Worm (Caenorhabditis elegans) whole organism, midembryonic: ENCODE measurements around the gene pqn-2.

Source experiments
- T22C8.4 ChIP-seq: fragments of 200-800 bp; sonication (Bioruptor generic); IDR thresholded peaks from 2 replicates; pipeline ENCODE4 v1.3.6; 2022; ENCODE audit warnings: missing genetic modification characterization, missing compliant biosample characterization
- cog-1 ChIP-seq: sonication (generic microtip); optimal IDR thresholded peaks from 2 replicates; lab custom pipeline; 2016; ENCODE audit warnings: missing genetic modification characterization, missing compliant biosample characterization
- flt-1 ChIP-seq: fragments of 200-800 bp; sonication (Bioruptor generic); IDR thresholded peaks from 2 replicates; pipeline ENCODE4 v1.3.6; 2022; ENCODE audit warnings: missing genetic modification characterization, missing compliant biosample characterization
- klf-2 ChIP-seq: fragments of 200-800 bp; sonication (Bioruptor generic); conservative IDR thresholded peaks from 2 replicates; pipeline ENCODE4 v1.3.6; 2022; ENCODE audit warnings: missing genetic modification reagents, missing genetic modification characterization, missing compliant biosample characterization
- med-1 ChIP-seq: sonication (generic microtip); optimal IDR thresholded peaks from 2 replicates; lab custom pipeline; 2017; ENCODE audit warnings: missing genetic modification characterization, mild to moderate bottlenecking, missing compliant biosample characterization, antibody characterized with exemption, missing genetic modification reagents; ENCODE audit not compliant: insufficient read depth
- ref-1 ChIP-seq: fragments of 200-800 bp; sonication (Bioruptor generic); conservative IDR thresholded peaks from 2 replicates; pipeline ENCODE4 v1.3.6; 2022; ENCODE audit warnings: missing genetic modification reagents, missing genetic modification characterization, missing compliant biosample characterization
- tab-1 ChIP-seq: fragments of 200-800 bp; sonication (Bioruptor generic); IDR thresholded peaks from 2 replicates; pipeline ENCODE4 v1.3.6; 2022; ENCODE audit warnings: missing genetic modification characterization, missing compliant biosample characterization
- ztf-23 ChIP-seq: fragments of 200-800 bp; sonication (Bioruptor generic); IDR thresholded peaks from 2 replicates; pipeline ENCODE4 v1.3.6; 2022; ENCODE audit warnings: missing genetic modification reagents, missing genetic modification characterization, missing compliant biosample characterization
- ztf-29 ChIP-seq: fragments of 200-800 bp; sonication (Bioruptor generic); IDR thresholded peaks from 2 replicates; pipeline ENCODE4 v1.3.6; 2022; ENCODE audit warnings: missing genetic modification reagents, missing genetic modification characterization, missing compliant biosample characterization

The pqn-2 gene

DNA sequence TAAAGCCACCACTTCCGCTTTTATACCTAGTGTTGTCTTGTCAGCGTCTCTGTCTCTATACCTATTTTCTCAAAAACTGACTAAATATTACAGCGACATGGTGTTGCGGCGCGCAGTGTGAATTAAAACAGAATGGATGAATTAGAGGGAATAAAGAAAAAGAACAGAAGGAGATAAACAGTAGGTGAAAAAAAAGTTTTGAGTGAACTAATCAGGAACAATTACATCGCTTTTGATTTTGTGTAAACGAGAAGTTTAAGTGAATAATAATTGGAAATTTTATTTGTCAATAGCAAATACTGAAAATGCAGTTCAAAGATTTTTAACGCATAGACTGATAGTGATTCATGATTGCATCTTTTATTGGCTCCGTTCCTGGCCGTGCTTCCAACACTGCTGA lies 42.9 kb downstream of the pqn-2 start, which contains the start of gene col-12:
TSS of gene col-12 (minus strand) at position 101 of the 400 bp plus-strand sequence.
- TF ChIP-seq tab-1 (GFP tag; lab: Robert Waterston, UW) = no peak
- no peak for TF ChIP-seq klf-2 (GFP tag; lab: Robert Waterston, UW)
- TF ChIP-seq ref-1 (GFP tag; lab: Robert Waterston, UW) = no peak
- no peak for TF ChIP-seq cog-1 (tag; lab: Kevin White, UChicago)
- no peak for TF ChIP-seq ztf-23
- no peak for TF ChIP-seq med-1 (GFP tag; lab: Kevin White, UChicago)
- no peak for TF ChIP-seq flt-1 (GFP tag; lab: Robert Waterston, UW)
- no peak for TF ChIP-seq ztf-29
- no peak for TF ChIP-seq T22C8.4

DNA sequence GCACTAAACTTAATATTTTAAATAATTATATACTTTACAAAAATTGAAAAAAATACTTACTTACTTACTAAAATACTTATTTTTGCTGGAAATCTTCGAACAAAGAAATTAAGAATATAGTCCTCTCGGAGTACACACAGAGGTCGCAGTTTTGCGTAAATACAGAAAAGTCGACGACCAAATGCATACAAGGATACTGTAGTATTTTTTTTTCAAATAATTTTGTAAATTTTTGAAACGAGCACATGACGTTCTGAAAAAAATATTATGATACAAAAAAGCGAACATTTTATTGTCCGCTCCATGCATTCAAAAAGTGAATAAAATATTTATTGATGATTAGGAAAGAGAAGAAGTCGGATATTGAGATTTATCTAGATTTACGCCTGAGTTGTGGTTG lies 44.0 kb downstream of the pqn-2 start, which contains the start of gene apc-10:
TSS of gene apc-10 (minus strand) at position 101 of the 400 bp plus-strand sequence.
- TF ChIP-seq ref-1 (GFP tag; lab: Robert Waterston, UW) = no peak

DNA sequence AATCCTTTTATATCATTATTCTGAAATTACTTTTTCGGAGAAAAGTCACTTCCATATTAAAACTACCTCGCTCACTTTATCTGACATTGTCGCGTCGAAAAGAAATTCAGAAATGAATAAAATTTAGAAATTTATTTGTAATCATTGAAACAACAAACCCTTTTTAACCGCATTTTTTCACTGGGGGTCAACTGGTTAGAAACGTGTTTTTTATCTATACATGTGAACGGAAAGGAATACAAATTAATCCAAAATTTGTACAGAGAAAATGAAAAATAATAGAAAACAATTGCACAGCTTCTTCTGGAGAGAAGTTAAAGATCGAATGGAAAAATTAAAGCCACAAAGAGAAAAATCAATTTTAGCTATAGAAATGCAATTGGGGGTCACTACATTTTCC lies 46.4 kb downstream of the pqn-2 start, which contains the start of gene tag-314:
TSS of gene tag-314 (minus strand) at position 101 of the 400 bp plus-strand sequence.
- TF ChIP-seq flt-1 (GFP tag; lab: Robert Waterston, UW) (no peak), ref-1 (GFP tag; lab: Robert Waterston, UW) (no peak), ztf-29 (no peak), cog-1 (tag; lab: Kevin White, UChicago) (no peak), tab-1 (GFP tag; lab: Robert Waterston, UW) (no peak), med-1 (GFP tag; lab: Kevin White, UChicago) (no peak), T22C8.4 (no peak), klf-2 (GFP tag; lab: Robert Waterston, UW) (no peak), ztf-23 (no peak)

DNA sequence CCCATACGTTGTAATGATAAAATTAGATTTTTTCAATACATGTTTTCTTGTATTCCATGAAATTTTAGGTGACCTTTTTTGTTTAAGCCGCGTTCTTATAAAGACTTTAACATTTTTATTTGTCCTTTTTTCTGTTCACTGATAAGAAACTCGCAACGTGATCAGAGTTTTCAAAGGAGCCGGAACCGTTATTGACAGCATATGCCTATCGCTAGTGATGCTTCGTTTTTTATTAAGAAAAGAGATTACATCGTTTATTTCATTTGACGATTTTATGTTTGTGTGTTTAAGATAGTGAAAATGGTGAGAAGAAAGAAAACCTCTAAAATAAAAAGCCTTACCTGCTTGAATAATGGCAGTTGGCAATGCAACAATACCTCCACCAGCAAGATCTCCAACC lies 50.4 kb downstream of the pqn-2 start:
- TF ChIP-seq ref-1 (GFP tag; lab: Robert Waterston, UW) = no peak
- no peak for TF ChIP-seq cog-1 (tag; lab: Kevin White, UChicago)
- no peak for TF ChIP-seq med-1 (GFP tag; lab: Kevin White, UChicago)
- no peak for TF ChIP-seq ztf-23
- TF ChIP-seq ztf-29 = no peak
- TF ChIP-seq klf-2 (GFP tag; lab: Robert Waterston, UW) = no peak
- TF ChIP-seq flt-1 (GFP tag; lab: Robert Waterston, UW) = no peak
- no peak for TF ChIP-seq T22C8.4
- TF ChIP-seq tab-1 (GFP tag; lab: Robert Waterston, UW) = no peak
